Fruit fly (Drosophila melanogaster) whole organism, adult: ENCODE data around the gene RanBP3.

Experiments
- CG11617 ChIP-seq: fragments of 200-800 bp; sonication (Bioruptor generic); optimal IDR thresholded peaks from 2 replicates; lab custom pipeline; 2017; ENCODE audit warnings: mild to moderate bottlenecking, missing biosample characterization, missing genetic modification reagents, missing genetic modification characterization
- CG12768 ChIP-seq: fragments of 200-800 bp; sonication (Bioruptor generic); optimal IDR thresholded peaks from 2 replicates; lab custom pipeline; 2017; ENCODE audit warnings: missing biosample characterization, missing genetic modification characterization, mild to moderate bottlenecking, moderate library complexity, missing genetic modification reagents
- CG14711 ChIP-seq: fragments of 200-800 bp; sonication (Bioruptor generic); optimal IDR thresholded peaks from 2 replicates; lab custom pipeline; 2018; ENCODE audit warnings: missing biosample characterization, mild to moderate bottlenecking, missing genetic modification characterization, moderate library complexity
- CG1620 ChIP-seq: fragments of 200-800 bp; sonication (Bioruptor generic); optimal IDR thresholded peaks from 2 replicates; lab custom pipeline; 2016; ENCODE audit warnings: missing biosample characterization, missing genetic modification characterization
- CG33017 ChIP-seq: fragments of 200-800 bp; sonication (Bioruptor generic); optimal IDR thresholded peaks from 2 replicates; lab custom pipeline; 2018; ENCODE audit warnings: missing biosample characterization, mild to moderate bottlenecking, missing genetic modification characterization, moderate library complexity
- CG5204 ChIP-seq: fragments of 200-800 bp; sonication (Bioruptor generic); optimal IDR thresholded peaks from 2 replicates; lab custom pipeline; 2016; ENCODE audit warnings: missing biosample characterization, missing genetic modification characterization
- CG7045 ChIP-seq: fragments of 200-800 bp; sonication (Bioruptor generic); optimal IDR thresholded peaks from 2 replicates; lab custom pipeline; 2017; ENCODE audit warnings: missing biosample characterization, mild to moderate bottlenecking, missing genetic modification characterization
- CG7101 ChIP-seq: fragments of 200-800 bp; sonication (Bioruptor generic); optimal IDR thresholded peaks from 2 replicates; lab custom pipeline; 2018; ENCODE audit warnings: missing biosample characterization, mild to moderate bottlenecking, missing genetic modification characterization, moderate library complexity
- Clk ChIP-seq: fragments of 200-800 bp; sonication (Bioruptor generic); optimal IDR thresholded peaks from 2 replicates; lab custom pipeline; 2017; ENCODE audit warnings: missing biosample characterization, missing genetic modification characterization
- Crg-1 ChIP-seq: fragments of 200-800 bp; sonication (Bioruptor generic); optimal IDR thresholded peaks from 2 replicates; lab custom pipeline; 2016; ENCODE audit warnings: missing biosample characterization, missing genetic modification characterization
- Hr96 ChIP-seq: fragments of 200-800 bp; sonication (Bioruptor generic); optimal IDR thresholded peaks from 2 replicates; lab custom pipeline; 2016; ENCODE audit warnings: missing biosample characterization, missing genetic modification characterization
- Mnt ChIP-seq: fragments of 200-800 bp; sonication (Bioruptor generic); optimal IDR thresholded peaks from 2 replicates; lab custom pipeline; 2016; ENCODE audit warnings: missing biosample characterization, mild to moderate bottlenecking, missing genetic modification characterization
- bab1 ChIP-seq: fragments of 200-800 bp; sonication (Bioruptor generic); optimal IDR thresholded peaks from 3 replicates; lab custom pipeline; 2019; ENCODE audit warnings: missing biosample characterization, mild to moderate bottlenecking, missing genetic modification characterization, moderate library complexity
- cic ChIP-seq: fragments of 200-800 bp; sonication (Bioruptor generic); optimal IDR thresholded peaks from 2 replicates; lab custom pipeline; 2017; ENCODE audit warnings: missing biosample characterization, mild to moderate bottlenecking, missing genetic modification characterization, moderate library complexity
- cnc ChIP-seq, 2 experiments: fragments of >200 bp; optimal IDR thresholded peaks; 2 replicates each; lab custom pipeline; 2017
- kay ChIP-seq: fragments of 200-800 bp; sonication (Bioruptor generic); peaks from one replicate; lab custom pipeline; 2016; ENCODE audit warnings: missing biosample characterization, missing genetic modification characterization, borderline replicate concordance
- ovo ChIP-seq: fragments of 200-800 bp; sonication (Bioruptor generic); optimal IDR thresholded peaks from 2 replicates; lab custom pipeline; 2016; ENCODE audit warnings: missing biosample characterization, missing genetic modification characterization
- pad ChIP-seq: fragments of 200-800 bp; sonication (Bioruptor generic); optimal IDR thresholded peaks from 3 replicates; lab custom pipeline; 2017; ENCODE audit warnings: missing biosample characterization, missing genetic modification characterization, mild to moderate bottlenecking, moderate library complexity, missing genetic modification reagents
- tj ChIP-seq: fragments of 200-800 bp; sonication (Bioruptor generic); optimal IDR thresholded peaks from 3 replicates; lab custom pipeline; 2017; ENCODE audit warnings: missing biosample characterization, mild to moderate bottlenecking, missing genetic modification characterization, moderate library complexity
- toe ChIP-seq: fragments of 200-800 bp; sonication (Bioruptor generic); optimal IDR thresholded peaks from 2 replicates; lab custom pipeline; 2016; ENCODE audit warnings: missing biosample characterization, missing genetic modification characterization

The RanBP3 gene

DNA sequence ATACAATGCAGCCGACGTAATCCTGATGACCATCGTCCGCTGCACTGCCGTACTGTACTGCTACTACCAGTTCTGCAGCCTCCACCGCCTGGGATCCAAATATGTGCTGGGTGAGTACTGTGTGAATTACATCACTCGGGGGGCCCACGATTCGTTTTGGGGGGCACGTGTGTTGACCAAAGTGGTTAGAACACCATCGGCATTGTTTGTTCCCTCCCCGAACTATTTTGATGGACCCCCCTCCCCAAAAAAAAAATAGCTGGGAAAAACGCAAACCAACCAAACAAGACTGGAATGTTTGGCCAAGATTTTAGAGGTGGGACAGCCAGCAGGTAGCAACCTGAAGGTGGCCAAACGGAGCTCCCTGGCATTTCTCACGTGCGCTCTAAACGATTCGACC lies 5.2 kb downstream of the RanBP3 start:
- no peak for TF ChIP-seq cic

DNA sequence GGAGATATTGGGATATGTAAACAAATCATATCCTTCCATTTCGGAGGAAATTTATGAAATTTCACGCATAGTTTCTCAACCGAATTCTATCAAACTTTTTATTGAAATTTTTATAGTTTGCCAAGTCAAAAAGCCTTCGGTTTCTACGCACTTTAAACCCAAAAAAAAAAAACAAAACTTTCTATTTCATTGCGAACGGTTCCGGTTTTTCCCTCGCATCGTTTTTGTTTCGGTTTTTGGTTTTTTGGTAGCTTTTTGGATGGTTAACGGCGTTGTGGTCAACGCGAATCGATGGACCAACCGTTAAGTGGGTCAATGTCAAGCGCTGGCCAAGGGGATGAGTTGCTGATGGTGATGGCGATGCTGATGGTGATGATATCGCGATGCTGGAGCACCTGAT lies 11.7 kb downstream of the RanBP3 start:
- TF ChIP-seq Hr96 (no peak), CG7045 (no peak), ovo (GFP tag; lab: Kevin White, UChicago) (no peak), CG1620 (GFP tag; lab: Kevin White, UChicago) (no peak), CG7101 (no peak), CG12768 (GFP tag; lab: Kevin White, UChicago) (no peak), bab1 (GFP tag; lab: Kevin White, UChicago) (no peak), CG11617 (GFP tag; lab: Kevin White, UChicago) (no peak), tj (no peak), CG14711 (tag; lab: Kevin White, UChicago) (no peak), CG33017 (tag; lab: Kevin White, UChicago) (no peak), pad (GFP tag; lab: Kevin White, UChicago) (no peak), cnc (optimal IDR thresholded peaks at IDR 0.05; lab: Kevin White, UChicago) (no peak), kay (GFP tag; lab: Kevin White, UChicago) (no peak), toe (GFP tag; lab: Kevin White, UChicago) (no peak), CG5204 (GFP tag; lab: Kevin White, UChicago) (no peak), Mnt (GFP tag; lab: Kevin White, UChicago) (no peak), cic (no peak)

DNA sequence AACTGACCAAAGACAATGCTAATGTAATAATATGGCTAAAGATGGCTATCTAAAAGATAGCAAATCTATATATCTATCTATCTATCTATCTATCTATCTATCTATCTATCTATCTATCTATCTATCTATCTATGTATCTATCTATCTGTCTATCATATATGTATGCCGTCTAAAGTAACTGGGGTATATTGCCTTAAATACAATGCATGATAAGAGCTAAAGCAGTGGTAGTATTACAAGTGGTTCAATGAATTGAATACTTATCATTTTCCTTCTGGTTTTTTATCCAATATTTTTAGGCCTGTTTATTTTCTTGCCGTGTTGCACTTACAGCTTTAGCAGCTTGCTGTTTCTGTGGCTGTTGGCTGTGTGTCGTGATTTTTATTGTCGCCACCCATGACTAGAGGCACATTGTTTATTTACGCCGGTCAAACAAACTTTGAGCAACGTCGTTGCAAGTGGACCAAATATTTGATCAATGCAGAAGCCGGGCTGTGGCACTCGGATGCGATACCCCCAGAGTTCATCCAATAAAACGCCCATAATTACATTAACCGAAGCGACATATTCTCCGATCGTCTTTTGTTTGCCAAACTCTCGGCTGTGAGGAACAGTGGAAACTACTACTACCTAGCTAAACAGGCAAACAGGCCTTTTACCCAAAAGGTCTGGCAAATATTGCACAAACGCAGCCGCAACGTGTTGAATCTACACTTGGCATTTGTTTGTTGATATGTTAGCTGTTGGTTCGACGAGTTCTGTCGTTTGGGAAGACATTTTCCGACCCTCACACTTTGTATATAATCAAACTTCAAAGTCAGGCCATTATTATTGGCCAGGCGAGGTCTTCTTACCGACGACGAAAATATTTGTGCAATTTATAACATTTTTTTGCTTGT lies 14.7 kb downstream of the RanBP3 start:
- TF ChIP-seq Mnt (GFP tag; lab: Kevin White, UChicago) (no peak), CG7045 (no peak), CG1620 (GFP tag; lab: Kevin White, UChicago) (no peak), toe (GFP tag; lab: Kevin White, UChicago) (no peak), CG14711 (tag; lab: Kevin White, UChicago) (no peak), CG11617 (GFP tag; lab: Kevin White, UChicago) (no peak), Crg-1 (no peak), Clk (no peak), pad (GFP tag; lab: Kevin White, UChicago) (no peak), bab1 (GFP tag; lab: Kevin White, UChicago) (no peak), kay (GFP tag; lab: Kevin White, UChicago) (no peak), CG7101 (no peak), CG5204 (GFP tag; lab: Kevin White, UChicago) (no peak), CG12768 (GFP tag; lab: Kevin White, UChicago) (no peak), tj (no peak), cic (no peak), cnc (optimal IDR thresholded peaks at IDR 0.05; lab: Kevin White, UChicago) (no peak), ovo (GFP tag; lab: Kevin White, UChicago) (no peak)

DNA sequence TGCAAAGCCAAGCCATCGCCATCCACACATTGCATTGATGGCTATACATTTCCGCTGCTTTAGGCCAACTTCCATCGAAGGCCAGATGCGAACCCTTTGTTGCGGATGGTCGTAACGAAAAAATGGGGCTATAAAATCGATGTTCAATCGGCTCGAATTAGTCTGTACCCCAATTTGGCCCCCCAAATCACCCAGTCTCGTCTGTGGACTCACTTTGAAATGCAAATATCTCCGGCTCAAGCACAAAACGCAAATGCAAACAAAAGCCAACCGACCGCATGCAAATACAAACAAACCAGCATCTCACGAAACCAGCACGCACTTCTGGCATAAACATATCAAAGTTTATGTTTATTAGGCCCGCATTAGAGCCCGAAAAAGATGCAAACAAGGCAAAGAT lies 16.3 kb downstream of the RanBP3 start:
- TF ChIP-seq tj = no peak
- TF ChIP-seq pad (GFP tag; lab: Kevin White, UChicago) = no peak
- TF ChIP-seq Crg-1 = no peak
- no peak for TF ChIP-seq Clk
- no peak for TF ChIP-seq CG12768 (GFP tag; lab: Kevin White, UChicago)
- TF ChIP-seq CG33017 (tag; lab: Kevin White, UChicago) = no peak
- no peak for TF ChIP-seq cic

DNA sequence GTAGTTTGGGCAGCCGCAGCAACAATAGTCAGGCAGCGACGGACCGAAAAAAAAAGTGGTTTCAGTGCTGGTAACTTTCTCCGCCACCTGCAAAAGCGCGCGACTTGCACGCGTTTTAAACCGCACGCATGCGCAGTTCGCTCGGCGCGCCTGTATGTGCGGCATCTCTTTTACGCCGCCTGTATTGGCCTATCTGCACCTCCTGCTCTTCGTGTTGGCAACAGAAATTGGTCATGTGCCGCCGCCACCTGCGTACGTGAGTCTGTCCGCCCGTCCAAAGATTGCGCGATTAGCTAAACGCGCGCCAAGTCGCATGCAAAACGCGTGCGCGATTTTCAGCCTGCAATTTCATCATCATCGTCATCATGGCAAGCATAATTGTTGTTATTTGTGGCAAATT lies 17.0 kb downstream of the RanBP3 start:
- no peak for TF ChIP-seq pad (GFP tag; lab: Kevin White, UChicago)
- no peak for TF ChIP-seq bab1 (GFP tag; lab: Kevin White, UChicago)
- no peak for TF ChIP-seq Hr96
- TF ChIP-seq Mnt (GFP tag; lab: Kevin White, UChicago) = no peak
- no peak for TF ChIP-seq Crg-1
- no peak for TF ChIP-seq ovo (GFP tag; lab: Kevin White, UChicago)
- TF ChIP-seq CG12768 (GFP tag; lab: Kevin White, UChicago) = no peak
- no peak for TF ChIP-seq CG1620 (GFP tag; lab: Kevin White, UChicago)
- no peak for TF ChIP-seq kay (GFP tag; lab: Kevin White, UChicago)
- no peak for TF ChIP-seq cnc (optimal IDR thresholded peaks at IDR 0.05; lab: Kevin White, UChicago)
- TF ChIP-seq CG33017 (tag; lab: Kevin White, UChicago) = no peak
- no peak for TF ChIP-seq CG5204 (GFP tag; lab: Kevin White, UChicago)
- no peak for TF ChIP-seq toe (GFP tag; lab: Kevin White, UChicago)
- no peak for TF ChIP-seq CG11617 (GFP tag; lab: Kevin White, UChicago)

DNA sequence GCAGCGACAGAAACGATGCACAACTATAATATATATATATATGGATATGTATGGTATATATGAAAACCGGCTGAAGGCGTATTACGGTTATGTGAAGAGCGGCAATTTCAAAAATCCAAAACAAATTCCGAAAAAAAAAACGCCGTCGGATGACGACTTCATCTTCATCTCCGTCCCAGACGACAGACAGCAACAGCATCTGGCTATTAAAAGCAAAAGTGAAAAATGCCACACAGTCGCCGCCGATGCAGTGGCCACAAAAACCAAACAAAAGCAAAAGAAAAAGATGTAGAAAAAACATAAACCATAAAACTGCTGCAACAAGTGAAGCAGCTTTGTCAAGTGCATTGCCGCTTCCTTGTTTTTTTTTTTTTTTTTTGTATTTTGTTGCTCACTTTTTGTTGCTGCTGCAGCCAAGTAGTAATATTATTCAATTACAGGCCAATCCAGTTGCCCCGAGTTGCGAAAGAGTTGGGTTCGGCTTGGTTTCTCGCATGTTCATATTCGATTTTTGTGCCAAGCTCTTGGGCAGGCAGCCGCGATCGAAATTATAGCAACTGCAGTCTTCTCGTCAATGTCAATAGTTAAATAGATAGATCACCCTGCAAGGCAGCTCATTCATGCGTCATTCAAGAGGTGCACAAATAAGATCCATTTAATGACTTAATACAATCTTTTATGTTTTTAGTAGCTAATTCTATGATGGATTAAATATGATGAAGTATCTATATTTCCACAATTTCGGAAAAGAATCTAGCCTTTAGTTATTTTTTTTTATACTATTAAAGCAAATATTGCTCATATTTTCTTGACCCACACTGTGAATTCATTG lies 17.8 kb downstream of the RanBP3 start:
- TF ChIP-seq ovo (GFP tag; lab: Kevin White, UChicago) (no peak), Clk (no peak), toe (GFP tag; lab: Kevin White, UChicago) (no peak)
